Worm (Caenorhabditis elegans) whole organism, midembryonic: ENCODE results near the gene col-159.

Experiments
- T22C8.4 ChIP-seq: fragments of 200-800 bp; sonication (Bioruptor generic); IDR thresholded peaks from 2 replicates; pipeline ENCODE4 v1.3.6; 2022; ENCODE audit warnings: missing genetic modification characterization, missing compliant biosample characterization
- flt-1 ChIP-seq: fragments of 200-800 bp; sonication (Bioruptor generic); IDR thresholded peaks from 2 replicates; pipeline ENCODE4 v1.3.6; 2022; ENCODE audit warnings: missing genetic modification characterization, missing compliant biosample characterization
- med-1 ChIP-seq: sonication (generic microtip); optimal IDR thresholded peaks from 2 replicates; lab custom pipeline; 2017; ENCODE audit warnings: missing genetic modification characterization, mild to moderate bottlenecking, missing compliant biosample characterization, antibody characterized with exemption, missing genetic modification reagents; ENCODE audit not compliant: insufficient read depth
- tab-1 ChIP-seq: fragments of 200-800 bp; sonication (Bioruptor generic); IDR thresholded peaks from 2 replicates; pipeline ENCODE4 v1.3.6; 2022; ENCODE audit warnings: missing genetic modification characterization, missing compliant biosample characterization
- ztf-29 ChIP-seq: fragments of 200-800 bp; sonication (Bioruptor generic); IDR thresholded peaks from 2 replicates; pipeline ENCODE4 v1.3.6; 2022; ENCODE audit warnings: missing genetic modification reagents, missing genetic modification characterization, missing compliant biosample characterization

ce11 chrV:13184137-13184536 is 17.8 kb downstream of the col-159 start, which contains the start of gene T09E8.4:
- TF ChIP-seq tab-1 (no peak), flt-1 (GFP tag; lab: Robert Waterston, UW) (no peak), med-1 (GFP tag; lab: Kevin White, UChicago) (no peak), T22C8.4 (no peak), ztf-29 (GFP tag; lab: Robert Waterston, UW) (no peak)
